Worm (Caenorhabditis elegans) whole organism, mixed stage, embryonic: Measurements from ENCODE around the gene T13F2.6.

Experiments
- elt-1 ChIP-seq: sonication (generic microtip); optimal IDR thresholded peaks from 2 replicates; lab custom pipeline; 2017; ENCODE audit warnings: missing genetic modification characterization, mild to moderate bottlenecking, missing compliant biosample characterization, antibody characterized with exemption, moderate library complexity, borderline replicate concordance; ENCODE audit not compliant: insufficient read depth
- nhr-76 ChIP-seq: sonication (generic microtip); optimal IDR thresholded peaks from 2 replicates; lab custom pipeline; 2017; ENCODE audit warnings: missing biosample characterization, missing genetic modification characterization
- pha-4 ChIP-seq: fragments of 150-350 bp; optimal IDR thresholded peaks from 2 replicates; lab custom pipeline; 2018; ENCODE audit warnings: missing biosample characterization, missing genetic modification reagents, missing genetic modification characterization
- sem-2 ChIP-seq: fragments of 200-800 bp; sonication (Bioruptor generic); optimal IDR thresholded peaks from 2 replicates; lab custom pipeline; 2018; ENCODE audit warnings: mild to moderate bottlenecking, missing genetic modification characterization, missing compliant biosample characterization
- unc-62 ChIP-seq: fragments of 150-350 bp; optimal IDR thresholded peaks from 2 replicates; lab custom pipeline; 2014; ENCODE audit warnings: missing biosample characterization, missing genetic modification reagents, missing genetic modification characterization

DNA sequence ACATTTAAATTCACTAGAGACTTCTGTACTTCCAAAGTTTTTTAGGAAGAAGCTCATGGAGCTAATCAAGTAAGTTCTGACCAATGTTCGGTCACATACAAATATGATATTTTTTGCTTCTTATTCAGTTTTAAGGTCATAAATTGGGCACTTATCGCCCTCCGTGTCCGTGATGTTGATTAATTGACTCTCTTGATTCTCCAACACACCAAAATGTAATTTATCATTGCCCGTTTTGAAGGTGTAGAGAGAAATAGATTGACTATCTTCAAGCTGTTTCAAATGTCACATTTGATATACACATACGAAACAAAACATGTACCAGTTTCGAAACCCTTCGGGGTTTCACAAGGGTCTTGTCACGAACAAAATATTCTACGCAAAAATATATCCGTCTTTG lies 12.6 kb downstream of the T13F2.6 start:
- TF ChIP-seq pha-4 (no peak), elt-1 (tag; lab: Kevin White, UChicago) (no peak), nhr-76 (no peak), sem-2 (GFP tag; lab: Kevin White, UChicago) (no peak), unc-62 (GFP tag; lab: Kevin White, UChicago) (no peak)
